Worm (Caenorhabditis elegans): Measurements from ENCODE around the gene Y110A2AL.10.

ce11 chrII:2830144-2830543, 41.6 kb downstream of the Y110A2AL.10 start:
- no peak for TF ChIP-seq flt-1 (GFP tag; IDR thresholded peaks at IDR 0.05)
- TF ChIP-seq ztf-29 (GFP tag; IDR thresholded peaks at IDR 0.05), result no peak
- TF ChIP-seq med-1 (GFP tag; optimal IDR thresholded peaks at IDR 0.05; ENCODE audit: insufficient read depth), result no peak
- TF ChIP-seq tab-1 (GFP tag; IDR thresholded peaks at IDR 0.05), result no peak
- no peak for TF ChIP-seq ref-1 (GFP tag; conservative IDR thresholded peaks at IDR 0.05)
- 0 out of 2 replicates have a peak, but pooled peaks have one; percentile 58 for TF ChIP-seq klf-2 (GFP tag; conservative IDR thresholded peaks at IDR 0.05)
- TF ChIP-seq cog-1 (tag; optimal IDR thresholded peaks at IDR 0.05), result no peak
